Fruit fly (Drosophila melanogaster) whole organism, adult: ENCODE results near the gene CecC.

Experiments used
- CG33017 ChIP-seq: fragments of 200-800 bp; sonication (Bioruptor generic); optimal IDR thresholded peaks from 2 replicates; lab custom pipeline; 2018; ENCODE audit warnings: missing biosample characterization, mild to moderate bottlenecking, missing genetic modification characterization, moderate library complexity
- CG7101 ChIP-seq: fragments of 200-800 bp; sonication (Bioruptor generic); optimal IDR thresholded peaks from 2 replicates; lab custom pipeline; 2018; ENCODE audit warnings: missing biosample characterization, mild to moderate bottlenecking, missing genetic modification characterization, moderate library complexity
- bab1 ChIP-seq: fragments of 200-800 bp; sonication (Bioruptor generic); optimal IDR thresholded peaks from 3 replicates; lab custom pipeline; 2019; ENCODE audit warnings: missing biosample characterization, mild to moderate bottlenecking, missing genetic modification characterization, moderate library complexity

- TF ChIP-seq bab1 (GFP tag; lab: Kevin White, UChicago): no peak
- no peak for TF ChIP-seq CG7101
- no peak for TF ChIP-seq CG33017 (tag; lab: Kevin White, UChicago)
These were observed 21.4 kb downstream of the CecC start, which contains the start of gene CG43448 for dm6 chr3R:30237634-30238033.
